Worm (Caenorhabditis elegans) whole organism, L1 larva: Measurements from ENCODE around the gene T08B6.4.

ENCODE experiments used
- C34B4.2 ChIP-seq: sonication (generic microtip); optimal IDR thresholded peaks from 2 replicates; lab custom pipeline; 2017; ENCODE audit warnings: mild to moderate bottlenecking, missing genetic modification characterization, missing compliant biosample characterization
- alr-1 ChIP-seq: fragments of 200-800 bp; sonication (Bioruptor generic); optimal IDR thresholded peaks from 2 replicates; lab custom pipeline; 2018; ENCODE audit warnings: borderline replicate concordance, mild to moderate bottlenecking, missing genetic modification characterization, missing compliant biosample characterization
- ceh-63 ChIP-seq: fragments of 200-800 bp; sonication (Bioruptor generic); optimal IDR thresholded peaks from 2 replicates; lab custom pipeline; 2018; ENCODE audit warnings: mild to moderate bottlenecking, missing genetic modification characterization, missing compliant biosample characterization
- ceh-82 ChIP-seq, 3 experiments: fragments of 150-350 bp in 1 of 3; sonication (generic microtip) in 2 of 3; optimal IDR thresholded peaks; 2 replicates each; lab custom pipeline; 2014 to 2017; ENCODE audit warnings: missing biosample characterization in 3 of 3, missing genetic modification characterization in 3 of 3
- ceh-88 ChIP-seq: fragments of 200-800 bp; sonication (Bioruptor generic); IDR thresholded peaks from 2 replicates; pipeline ENCODE4 v1.3.6; 2022; ENCODE audit warnings: missing genetic modification characterization, missing compliant biosample characterization
- ceh-90 ChIP-seq: sonication (generic microtip); optimal IDR thresholded peaks from 2 replicates; lab custom pipeline; 2016; ENCODE audit warnings: missing genetic modification characterization, missing compliant biosample characterization
- dpl-1 ChIP-seq, 3 experiments: fragments of 150-350 bp in 2 of 3; sonication (generic microtip) in 1 of 3; optimal IDR thresholded peaks; 2 replicates each; lab custom pipeline; 2014 to 2017; ENCODE audit warnings: missing biosample characterization in 3 of 3, missing genetic modification characterization in 3 of 3, missing genetic modification reagents in 3 of 3
- dsc-1 ChIP-seq: sonication (generic microtip); optimal IDR thresholded peaks from 2 replicates; lab custom pipeline; 2016; ENCODE audit warnings: mild to moderate bottlenecking, missing genetic modification characterization, missing compliant biosample characterization
- efl-3 ChIP-seq: fragments of 200-800 bp; sonication (Bioruptor generic); optimal IDR thresholded peaks from 2 replicates; lab custom pipeline; 2018; ENCODE audit warnings: mild to moderate bottlenecking, missing genetic modification characterization, missing compliant biosample characterization
- egl-27 ChIP-seq, 2 experiments: fragments of 150-350 bp in 1 of 2; sonication (generic microtip); optimal IDR thresholded peaks; 3 replicates each; lab custom pipeline; 2017 to 2018; ENCODE audit warnings: missing biosample characterization in 2 of 2, missing genetic modification characterization in 2 of 2, missing genetic modification reagents in 2 of 2
- elt-2 ChIP-seq: sonication (generic microtip); optimal IDR thresholded peaks from 2 replicates; lab custom pipeline; 2016; ENCODE audit warnings: missing genetic modification characterization, mild to moderate bottlenecking, inconsistent platforms, missing compliant biosample characterization, missing genetic modification reagents
- ets-5 ChIP-seq: fragments of 200-800 bp; sonication (Bioruptor generic); IDR thresholded peaks from 2 replicates; pipeline ENCODE4 v1.3.6; 2022; ENCODE audit warnings: missing genetic modification characterization, missing compliant biosample characterization
- fkh-10 ChIP-seq: sonication (generic microtip); optimal IDR thresholded peaks from 2 replicates; lab custom pipeline; 2017; ENCODE audit warnings: missing biosample characterization, missing genetic modification reagents, missing genetic modification characterization
- fos-1 ChIP-seq: fragments of 150-350 bp; optimal IDR thresholded peaks from 2 replicates; lab custom pipeline; 2014; ENCODE audit warnings: missing biosample characterization, missing genetic modification characterization
- grh-1 ChIP-seq: fragments of 200-800 bp; sonication (Bioruptor generic); IDR thresholded peaks from 2 replicates; pipeline ENCODE4 v1.3.6; 2022; ENCODE audit warnings: missing genetic modification reagents, missing genetic modification characterization, missing compliant biosample characterization
- hlh-17 ChIP-seq: fragments of 200-800 bp; sonication (Bioruptor generic); optimal IDR thresholded peaks from 2 replicates; lab custom pipeline; 2018; ENCODE audit warnings: missing genetic modification characterization, mild to moderate bottlenecking, missing compliant biosample characterization, moderate library complexity, borderline replicate concordance
- hpl-2 ChIP-seq: fragments of 150-350 bp; optimal IDR thresholded peaks from 2 replicates; lab custom pipeline; 2014; ENCODE audit warnings: missing biosample characterization, missing genetic modification reagents, missing genetic modification characterization
- irx-1 ChIP-seq: sonication (generic microtip); optimal IDR thresholded peaks from 2 replicates; lab custom pipeline; 2016; ENCODE audit warnings: missing genetic modification characterization, missing compliant biosample characterization
- lin-13 ChIP-seq: fragments of 150-350 bp; optimal IDR thresholded peaks from 2 replicates; lab custom pipeline; 2014; ENCODE audit warnings: missing biosample characterization, missing genetic modification reagents, missing genetic modification characterization
- lin-14 ChIP-seq: fragments of 200-800 bp; sonication (Bioruptor generic); optimal IDR thresholded peaks from 2 replicates; lab custom pipeline; 2018; ENCODE audit warnings: mild to moderate bottlenecking, missing genetic modification characterization, moderate library complexity, missing compliant biosample characterization
- lin-39 ChIP-seq: fragments of 150-350 bp; optimal IDR thresholded peaks from 2 replicates; lab custom pipeline; 2014; ENCODE audit warnings: missing biosample characterization, missing genetic modification reagents, missing genetic modification characterization
- lir-3 ChIP-seq: sonication (generic microtip); optimal IDR thresholded peaks from 2 replicates; lab custom pipeline; 2016; ENCODE audit warnings: mild to moderate bottlenecking, missing genetic modification characterization, moderate library complexity, missing compliant biosample characterization; ENCODE audit not compliant: poor library complexity
- lsy-2 ChIP-seq, 2 experiments: fragments of 150-350 bp; optimal IDR thresholded peaks; 2 replicates each; lab custom pipeline; 2014; ENCODE audit warnings: missing biosample characterization in 2 of 2, missing genetic modification characterization in 2 of 2
- mab-9 ChIP-seq: fragments of 200-800 bp; sonication (Bioruptor generic); IDR thresholded peaks from 2 replicates; pipeline ENCODE4 v1.3.6; 2022; ENCODE audit warnings: missing genetic modification reagents, missing genetic modification characterization, missing compliant biosample characterization
- mep-1 ChIP-seq: fragments of 150-350 bp; optimal IDR thresholded peaks from 2 replicates; lab custom pipeline; 2014; ENCODE audit warnings: missing biosample characterization, missing genetic modification characterization
- nhr-11 ChIP-seq: fragments of 150-350 bp; optimal IDR thresholded peaks from 2 replicates; lab custom pipeline; 2014; ENCODE audit warnings: missing biosample characterization, missing genetic modification characterization
- nhr-12 ChIP-seq: sonication (generic microtip); optimal IDR thresholded peaks from 2 replicates; lab custom pipeline; 2017; ENCODE audit warnings: missing biosample characterization, missing genetic modification characterization
- nhr-19 ChIP-seq: fragments of 200-800 bp; sonication (Bioruptor generic); conservative IDR thresholded peaks from 2 replicates; pipeline ENCODE4 v1.3.6; 2022; ENCODE audit warnings: missing genetic modification characterization, missing compliant biosample characterization
- nhr-20 ChIP-seq: sonication (generic microtip); optimal IDR thresholded peaks from 2 replicates; lab custom pipeline; 2016; ENCODE audit warnings: mild to moderate bottlenecking, missing genetic modification characterization, missing compliant biosample characterization
- nhr-237 ChIP-seq: fragments of 150-350 bp; optimal IDR thresholded peaks from 2 replicates; lab custom pipeline; 2014; ENCODE audit warnings: missing biosample characterization, missing genetic modification characterization
- nhr-47 ChIP-seq: sonication (generic microtip); optimal IDR thresholded peaks from 2 replicates; lab custom pipeline; 2016; ENCODE audit warnings: mild to moderate bottlenecking, missing genetic modification characterization, moderate library complexity, missing compliant biosample characterization
- nhr-71 ChIP-seq: sonication (generic microtip); optimal IDR thresholded peaks from 2 replicates; lab custom pipeline; 2016; ENCODE audit warnings: mild to moderate bottlenecking, missing genetic modification characterization, moderate library complexity, missing compliant biosample characterization
- nhr-85 ChIP-seq: sonication (generic microtip); peaks from one replicate; lab custom pipeline; 2016; ENCODE audit warnings: missing genetic modification characterization, inconsistent platforms, missing compliant biosample characterization
- nhr-90 ChIP-seq: sonication (generic microtip); optimal IDR thresholded peaks from 2 replicates; lab custom pipeline; 2016; ENCODE audit warnings: mild to moderate bottlenecking, missing genetic modification characterization, missing compliant biosample characterization; ENCODE audit not compliant: poor library complexity
- pqm-1 ChIP-seq: sonication (generic microtip); optimal IDR thresholded peaks from 3 replicates; lab custom pipeline; 2017; ENCODE audit warnings: missing biosample characterization, missing genetic modification characterization
- rnt-1 ChIP-seq: sonication (generic microtip); optimal IDR thresholded peaks from 2 replicates; lab custom pipeline; 2016; ENCODE audit warnings: mild to moderate bottlenecking, missing genetic modification characterization, moderate library complexity, missing compliant biosample characterization
- snpc-4 ChIP-seq: fragments of 150-350 bp; optimal IDR thresholded peaks from 2 replicates; lab custom pipeline; 2014; ENCODE audit warnings: missing biosample characterization, missing genetic modification characterization
- snu-23 ChIP-seq: sonication (generic microtip); optimal IDR thresholded peaks from 2 replicates; lab custom pipeline; 2016; ENCODE audit warnings: missing genetic modification characterization, missing compliant biosample characterization
- sox-4 ChIP-seq: sonication (generic microtip); optimal IDR thresholded peaks from 2 replicates; lab custom pipeline; 2016; ENCODE audit warnings: missing genetic modification characterization, missing compliant biosample characterization
- swsn-7 ChIP-seq: sonication (generic microtip); optimal IDR thresholded peaks from 2 replicates; lab custom pipeline; 2016; ENCODE audit warnings: missing genetic modification characterization, missing compliant biosample characterization
- unc-86 ChIP-seq: sonication (generic microtip); optimal IDR thresholded peaks from 2 replicates; lab custom pipeline; 2016; ENCODE audit warnings: missing genetic modification characterization, missing compliant biosample characterization
- unc-98 ChIP-seq: fragments of 200-800 bp; sonication (Bioruptor generic); IDR thresholded peaks from 2 replicates; pipeline ENCODE4 v1.3.6; 2022; ENCODE audit warnings: missing genetic modification characterization, missing compliant biosample characterization
- xbp-1 ChIP-seq: sonication (generic microtip); optimal IDR thresholded peaks from 2 replicates; lab custom pipeline; 2016; ENCODE audit warnings: missing genetic modification characterization, missing compliant biosample characterization
- zag-1 ChIP-seq: fragments of 150-350 bp; optimal IDR thresholded peaks from 2 replicates; lab custom pipeline; 2014; ENCODE audit warnings: missing biosample characterization, missing genetic modification characterization
- zip-4 ChIP-seq: fragments of 200-800 bp; sonication (Bioruptor generic); optimal IDR thresholded peaks from 2 replicates; lab custom pipeline; 2018; ENCODE audit warnings: mild to moderate bottlenecking, missing genetic modification characterization, moderate library complexity, missing compliant biosample characterization
- ztf-11 ChIP-seq, 2 experiments: sonication (generic microtip); optimal IDR thresholded peaks; 2 replicates each; lab custom pipeline; 2016 to 2017; ENCODE audit warnings: missing genetic modification characterization in 2 of 2, missing biosample characterization in 1 of 2, missing compliant biosample characterization in 1 of 2

T08B6.4 gene

ce11 chrIV:4874603-4875002 lies 30.9 kb upstream of the T08B6.4 start, which contains the start of gene str-174:
Gene str-174 (minus strand): TSS chrIV:4874703.
- no peak for TF ChIP-seq zag-1 (tag; lab: Kevin White, UChicago)
- TF ChIP-seq rnt-1 (tag; lab: Kevin White, UChicago) = no peak
- TF ChIP-seq xbp-1 (tag; lab: Kevin White, UChicago) = no peak
- no peak for TF ChIP-seq ceh-63 (GFP tag; lab: Kevin White, UChicago)
- no peak for TF ChIP-seq pqm-1 (tag; lab: Kevin White, UChicago)
- no peak for TF ChIP-seq hpl-2 (GFP tag; lab: Kevin White, UChicago)
- no peak for TF ChIP-seq lir-3 (tag; lab: Kevin White, UChicago)
- no peak for TF ChIP-seq zip-4 (GFP tag; lab: Kevin White, UChicago)
- TF ChIP-seq ztf-11 (tag; optimal IDR thresholded peaks at IDR 0.05; lab: Kevin White, UChicago) = no peak
- no peak for TF ChIP-seq snu-23 (GFP tag; lab: Kevin White, UChicago)
- TF ChIP-seq swsn-7 = no peak
- TF ChIP-seq nhr-85 = no peak
- no peak for TF ChIP-seq alr-1
- no peak for TF ChIP-seq nhr-11 (tag; lab: Kevin White, UChicago)
- no peak for TF ChIP-seq fkh-10
- no peak for TF ChIP-seq nhr-12 (tag; lab: Kevin White, UChicago)
- no peak for TF ChIP-seq mep-1

DNA sequence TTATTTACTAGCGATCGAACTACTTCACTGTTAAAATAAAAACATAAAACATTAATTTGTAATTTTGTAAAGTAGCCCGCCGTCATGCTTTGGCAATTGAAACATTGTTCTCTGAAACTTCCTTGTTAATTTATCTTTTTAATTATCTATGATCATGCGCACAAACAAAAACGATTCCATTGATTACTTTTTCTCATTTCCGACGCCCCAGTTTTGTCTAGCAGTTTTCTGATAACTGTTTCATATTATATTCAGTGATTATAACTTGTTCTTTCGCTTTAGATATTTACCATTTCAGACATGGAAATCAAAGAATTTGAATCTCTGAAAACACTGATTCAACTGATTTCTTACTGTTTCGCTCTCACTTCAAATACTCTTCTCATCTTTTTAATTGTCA lies 28.4 kb upstream of the T08B6.4 start, which contains the start of gene str-170:
Gene str-170 (plus strand): TSS at position 301 of the 400 bp plus-strand sequence.
- no peak for TF ChIP-seq sox-4 (tag; lab: Kevin White, UChicago)
- no peak for TF ChIP-seq lin-39 (tag; lab: Kevin White, UChicago)
- TF ChIP-seq nhr-19 (GFP tag; lab: Robert Waterston, UW) = no peak
- no peak for TF ChIP-seq zag-1 (tag; lab: Kevin White, UChicago)

ce11 chrIV:4880634-4881033 lies 24.9 kb upstream of the T08B6.4 start:
- TF ChIP-seq lin-39 (tag; lab: Kevin White, UChicago) (peak; percentile 13), irx-1 (tag; lab: Kevin White, UChicago) (peak; percentile 38), mep-1 (peak; percentile 52), alr-1 (no peak), dsc-1 (tag; lab: Kevin White, UChicago) (peak; percentile 80), ets-5 (GFP tag; lab: Robert Waterston, UW) (no peak), hlh-17 (no peak), lin-14 (peak; percentile 93), sox-4 (tag; lab: Kevin White, UChicago) (peak; percentile 32), C34B4.2 (tag; lab: Kevin White, UChicago) (no peak), efl-3 (GFP tag; lab: Kevin White, UChicago) (no peak), snpc-4 (tag; lab: Kevin White, UChicago) (peak; percentile 98), nhr-237 (tag; lab: Kevin White, UChicago) (peak; percentile 5), nhr-20 (tag; lab: Kevin White, UChicago) (peak; percentile 83), dpl-1 (GFP tag; optimal IDR thresholded peaks at IDR 0.05; lab: Kevin White, UChicago) (peak in 1 of 3 experiments; percentile 8), nhr-47 (tag; lab: Kevin White, UChicago) (peak; percentile 78), fos-1 (tag; lab: Kevin White, UChicago) (peak; percentile 15), egl-27 (tag; optimal IDR thresholded peaks at IDR 0.05; lab: Kevin White, UChicago) (no peak), ceh-82 (tag; optimal IDR thresholded peaks at IDR 0.05; lab: Kevin White, UChicago) (peak; percentile 24 to 53 (median 53)), grh-1 (GFP tag; lab: Robert Waterston, UW) (peak; percentile 84), mab-9 (GFP tag; lab: Robert Waterston, UW) (peak; percentile 20; the same call in 1 of the 2 replicates), elt-2 (tag; lab: Kevin White, UChicago) (peak; percentile 33), nhr-19 (GFP tag; lab: Robert Waterston, UW) (peak; percentile 86), unc-86 (tag; lab: Kevin White, UChicago) (peak; percentile 36), lin-13 (peak; percentile 21), nhr-90 (peak; percentile 81), unc-98 (GFP tag; lab: Robert Waterston, UW) (no peak), rnt-1 (tag; lab: Kevin White, UChicago) (peak; percentile 85), xbp-1 (tag; lab: Kevin White, UChicago) (peak; percentile 44), ceh-90 (tag; lab: Kevin White, UChicago) (no peak), ceh-88 (GFP tag; lab: Robert Waterston, UW) (peak; percentile 39; the same call in 1 of the 2 replicates), ztf-11 (tag; optimal IDR thresholded peaks at IDR 0.05; lab: Kevin White, UChicago) (no peak), snu-23 (GFP tag; lab: Kevin White, UChicago) (peak; percentile 78), lsy-2 (tag; optimal IDR thresholded peaks at IDR 0.05; lab: Kevin White, UChicago) (peak in 1 of 2 experiments; percentile 61), nhr-71 (tag; lab: Kevin White, UChicago) (peak; percentile 85), zip-4 (GFP tag; lab: Kevin White, UChicago) (peak; percentile 52)
